Fruit fly (Drosophila melanogaster): ENCODE measurements around the gene Bdbt.

Gene Bdbt

DNA sequence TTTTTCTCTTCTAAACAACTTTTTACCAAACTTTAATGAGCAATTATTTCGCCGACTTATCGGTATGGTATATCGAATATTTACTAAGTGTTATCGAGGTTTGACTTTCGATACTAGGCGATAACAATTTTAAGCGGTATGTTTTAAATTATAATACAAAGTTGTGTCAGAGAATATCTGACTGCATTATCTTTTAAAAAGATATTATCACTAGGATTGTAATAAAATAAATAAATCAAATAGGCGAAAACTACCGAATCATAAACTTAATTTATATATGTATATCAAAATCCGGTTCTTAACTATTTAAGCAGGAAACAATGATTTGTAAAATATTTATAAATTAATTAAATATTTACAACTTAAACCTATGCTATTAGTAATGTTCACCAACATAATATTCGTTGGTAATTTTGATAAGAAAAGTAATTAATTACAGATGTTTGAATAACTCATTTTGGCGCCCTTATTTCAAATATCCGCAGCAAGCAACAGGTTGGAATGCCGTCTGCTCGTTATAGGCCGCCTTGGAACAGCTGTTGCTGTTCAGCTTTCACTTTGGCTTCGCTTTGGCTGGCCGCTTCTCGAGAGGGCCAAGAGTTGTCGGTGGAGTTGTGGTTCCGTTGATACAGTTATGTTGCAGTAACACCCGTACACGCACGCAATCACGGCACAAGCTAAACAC, 10.6 kb downstream of the Bdbt start, which contains the start of the genes Sec15 and rtet (continued):
- no peak for TF ChIP-seq p53 (GFP tag; optimal IDR thresholded peaks at IDR 0.05)
- TF ChIP-seq bab2 (GFP tag; optimal IDR thresholded peaks at IDR 0.05) = peak; percentile 28
- TF ChIP-seq Camta (GFP tag; optimal IDR thresholded peaks at IDR 0.05) = no peak
- TF ChIP-seq CG6854 (GFP tag; optimal IDR thresholded peaks at IDR 0.05) = no peak
- no peak for TF ChIP-seq fd3F (GFP tag; optimal IDR thresholded peaks at IDR 0.05)
- TF ChIP-seq HLHmδ (GFP tag; optimal IDR thresholded peaks at IDR 0.05) = no peak
- TF ChIP-seq gce (GFP tag; IDR thresholded peaks at IDR 0.05) = no peak
- TF ChIP-seq Oaz (GFP tag; IDR thresholded peaks at IDR 0.05) = 0 out of 2 replicates have a peak, but pooled peaks have one; percentile 17
- TF ChIP-seq CG7928 (GFP tag; optimal IDR thresholded peaks at IDR 0.05) = no peak
- no peak for TF ChIP-seq MTF-1 (GFP tag; optimal IDR thresholded peaks at IDR 0.05; ENCODE audit: borderline replicate concordance)
- TF ChIP-seq dan (GFP tag; IDR thresholded peaks at IDR 0.05) = no peak
- peak; percentile 51; the same call in 1 of the 3 replicates for TF ChIP-seq tgo (GFP tag; IDR thresholded peaks at IDR 0.05)
- TF ChIP-seq CG6791 (GFP tag; IDR thresholded peaks at IDR 0.05; ENCODE audit: partially characterized antibody) = peak; percentile 48; the same call in 1 of the 3 replicates
- TF ChIP-seq CG15696 (tag; optimal IDR thresholded peaks at IDR 0.05) = peak; percentile 79
- peak; percentile 49 for TF ChIP-seq CG17802 (tag; optimal IDR thresholded peaks at IDR 0.05)
- TF ChIP-seq PHDP (tag; optimal IDR thresholded peaks at IDR 0.05) = peak; percentile 81
- TF ChIP-seq tna (GFP tag; IDR thresholded peaks at IDR 0.05; ENCODE audit: partially characterized antibody) = peak; percentile 24
- TF ChIP-seq kni (GFP tag; optimal IDR thresholded peaks at IDR 0.05) = peak; percentile 10
- peak; percentile 55 for TF ChIP-seq CG31441 (GFP tag; IDR thresholded peaks at IDR 0.05)
- TF ChIP-seq CG4328 (GFP tag; optimal IDR thresholded peaks at IDR 0.05) = peak; percentile 72
- TF ChIP-seq sc (optimal IDR thresholded peaks at IDR 0.05) = no peak
- peak; percentile 5 for TF ChIP-seq sc (GFP tag; optimal IDR thresholded peaks at IDR 0.05)
- no peak for TF ChIP-seq gt (GFP tag; IDR thresholded peaks at IDR 0.05)
- TF ChIP-seq TFAM (GFP tag; optimal IDR thresholded peaks at IDR 0.05) = no peak
- no peak for TF ChIP-seq CG2875 (GFP tag; optimal IDR thresholded peaks at IDR 0.05)
- TF ChIP-seq CG10274 (GFP tag; optimal IDR thresholded peaks at IDR 0.05) = no peak
- TF ChIP-seq CG12236 (GFP tag; optimal IDR thresholded peaks at IDR 0.05) = no peak
- peak; percentile 15 for TF ChIP-seq psq (GFP tag; optimal IDR thresholded peaks at IDR 0.05)
- TF ChIP-seq amos (GFP tag; IDR thresholded peaks at IDR 0.05; ENCODE audit: partially characterized antibody) = peak; percentile 40; the same call in 1 of the 2 replicates
- no peak for TF ChIP-seq Atf-2 (GFP tag; optimal IDR thresholded peaks at IDR 0.05)
- TF ChIP-seq prd (optimal IDR thresholded peaks at IDR 0.05) = no peak
- peak; percentile 47; the same call in 2 of the 3 replicates for TF ChIP-seq prd (GFP tag; IDR thresholded peaks at IDR 0.05)
- TF ChIP-seq ttk (GFP tag; IDR thresholded peaks at IDR 0.05) = 0 out of 2 replicates have a peak, but pooled peaks have one; percentile 24
- TF ChIP-seq zfh1 (GFP tag; IDR thresholded peaks at IDR 0.05) = peak; percentile 48; the same call in 2 of the 3 replicates
- no peak for TF ChIP-seq salm (tag; optimal IDR thresholded peaks at IDR 0.05)
- peak; percentile 40 for TF ChIP-seq CG10654 (GFP tag; optimal IDR thresholded peaks at IDR 0.05)
- TF ChIP-seq Mad (GFP tag; optimal IDR thresholded peaks at IDR 0.05) = peak; percentile 48
- no peak for TF ChIP-seq jing (GFP tag; optimal IDR thresholded peaks at IDR 0.05)
- TF ChIP-seq NfI (GFP tag; optimal IDR thresholded peaks at IDR 0.05) = peak; percentile 73
- peak; percentile 73 for TF ChIP-seq nerfin-1 (tag; optimal IDR thresholded peaks at IDR 0.05)
- TF ChIP-seq Gug (GFP tag; IDR thresholded peaks at IDR 0.05) = no peak
- no peak for TF ChIP-seq Gsc (GFP tag; IDR thresholded peaks at IDR 0.05)
- no peak for TF ChIP-seq CG4730 (GFP tag; IDR thresholded peaks at IDR 0.05)
- peak; percentile 71 for TF ChIP-seq grau (tag; optimal IDR thresholded peaks at IDR 0.05)
- TF ChIP-seq Dip3 (GFP tag; optimal IDR thresholded peaks at IDR 0.05) = peak; percentile 17
- no peak for TF ChIP-seq CG43689 (GFP tag; IDR thresholded peaks at IDR 0.05)
- TF ChIP-seq Hmx (GFP tag; optimal IDR thresholded peaks at IDR 0.05) = no peak
- no peak for TF ChIP-seq pita (GFP tag; optimal IDR thresholded peaks at IDR 0.05)
- TF ChIP-seq HmgZ (tag; optimal IDR thresholded peaks at IDR 0.05) = peak; percentile 64
- TF ChIP-seq CG2129 (GFP tag; IDR thresholded peaks at IDR 0.05; ENCODE audit: partially characterized antibody) = no peak
